Fruit fly (Drosophila melanogaster) whole organism, embryonic: Measurements from ENCODE around the gene Wwox.

ENCODE experiments used
- ATbp ChIP-seq: fragments of 200-800 bp; sonication (Bioruptor generic); optimal IDR thresholded peaks from 2 replicates; lab custom pipeline; 2017; ENCODE audit warnings: missing biosample characterization, mild to moderate bottlenecking, missing genetic modification characterization, missing genetic modification reagents
- Aef1 ChIP-seq: fragments of 200-800 bp; sonication (Bioruptor generic); IDR thresholded peaks from 3 replicates; pipeline ENCODE4 v1.3.6; 2022; ENCODE audit warnings: missing biosample characterization, missing genetic modification characterization
- Atf6 ChIP-seq: fragments of 200-800 bp; sonication (Bioruptor generic); IDR thresholded peaks from 2 replicates; pipeline ENCODE4 v1.3.6; 2022; ENCODE audit warnings: missing biosample characterization, missing genetic modification characterization
- CG11695 ChIP-seq: fragments of 200-800 bp; sonication (Bioruptor generic); IDR thresholded peaks from 3 replicates; pipeline ENCODE4 v1.3.6; 2022; ENCODE audit warnings: missing biosample characterization, missing genetic modification characterization
- CG13624 ChIP-seq: fragments of 200-800 bp; sonication (Bioruptor generic); optimal IDR thresholded peaks from 2 replicates; lab custom pipeline; 2016; ENCODE audit warnings: missing biosample characterization, missing genetic modification characterization
- CG15696 ChIP-seq: fragments of 200-800 bp; sonication (Bioruptor generic); optimal IDR thresholded peaks from 2 replicates; lab custom pipeline; 2019; ENCODE audit warnings: missing biosample characterization, mild to moderate bottlenecking, missing genetic modification characterization, moderate library complexity
- CG1792 ChIP-seq: fragments of 200-800 bp; sonication (Bioruptor generic); optimal IDR thresholded peaks from 2 replicates; lab custom pipeline; 2016; ENCODE audit warnings: missing biosample characterization, missing genetic modification characterization
- CG18599 ChIP-seq: fragments of 200-800 bp; sonication (Bioruptor generic); optimal IDR thresholded peaks from 3 replicates; lab custom pipeline; 2017; ENCODE audit warnings: missing biosample characterization, missing genetic modification characterization, mild to moderate bottlenecking, moderate library complexity, missing genetic modification reagents
- CG18619 ChIP-seq: fragments of 200-800 bp; sonication (Bioruptor generic); optimal IDR thresholded peaks from 3 replicates; lab custom pipeline; 2017; ENCODE audit warnings: missing biosample characterization, mild to moderate bottlenecking, missing genetic modification characterization
- CG18764 ChIP-seq: fragments of 200-800 bp; sonication (Bioruptor generic); optimal IDR thresholded peaks from 3 replicates; lab custom pipeline; 2016; ENCODE audit warnings: missing biosample characterization, missing genetic modification characterization
- CG2712 ChIP-seq: fragments of 200-800 bp; optimal IDR thresholded peaks from 3 replicates; lab custom pipeline; 2019; ENCODE audit warnings: missing biosample characterization, mild to moderate bottlenecking, missing genetic modification characterization, moderate library complexity
- CG4328 ChIP-seq: fragments of 200-800 bp; sonication (Bioruptor generic); optimal IDR thresholded peaks from 3 replicates; lab custom pipeline; 2017; ENCODE audit warnings: missing biosample characterization, missing genetic modification reagents, missing genetic modification characterization
- CG7556 ChIP-seq: fragments of 200-800 bp; sonication (Bioruptor generic); optimal IDR thresholded peaks from 2 replicates; lab custom pipeline; 2017; ENCODE audit warnings: missing biosample characterization, mild to moderate bottlenecking, missing genetic modification characterization
- CG7786 ChIP-seq: fragments of 200-800 bp; sonication (Bioruptor generic); optimal IDR thresholded peaks from 2 replicates; lab custom pipeline; 2016; ENCODE audit warnings: missing biosample characterization, missing genetic modification characterization
- CG7963 ChIP-seq: fragments of 200-800 bp; sonication (Bioruptor generic); IDR thresholded peaks from 3 replicates; pipeline ENCODE4 v1.3.6; 2022; ENCODE audit warnings: missing biosample characterization, missing genetic modification characterization; ENCODE audit not compliant: partially characterized antibody
- Dad ChIP-seq: fragments of 200-800 bp; sonication (Bioruptor generic); optimal IDR thresholded peaks from 3 replicates; lab custom pipeline; 2016; ENCODE audit warnings: missing biosample characterization, missing genetic modification characterization
- Fer2 ChIP-seq: fragments of 200-800 bp; sonication (Bioruptor generic); optimal IDR thresholded peaks from 2 replicates; lab custom pipeline; 2018; ENCODE audit warnings: missing biosample characterization, mild to moderate bottlenecking, missing genetic modification characterization, moderate library complexity
- Hmx ChIP-seq: fragments of 200-800 bp; sonication (Bioruptor generic); optimal IDR thresholded peaks from 2 replicates; lab custom pipeline; 2016; ENCODE audit warnings: missing biosample characterization, missing genetic modification characterization
- MBD-R2 ChIP-seq: fragments of 200-800 bp; sonication (Bioruptor generic); IDR thresholded peaks from 2 replicates; pipeline ENCODE4 v1.3.6; 2022; ENCODE audit warnings: missing biosample characterization, missing genetic modification characterization
- Mrtf ChIP-seq: fragments of 200-800 bp; sonication (Bioruptor generic); IDR thresholded peaks from 3 replicates; pipeline ENCODE4 v1.3.6; 2022; ENCODE audit warnings: missing biosample characterization, missing genetic modification characterization
- Nf-YA ChIP-seq: fragments of 200-800 bp; sonication (Bioruptor generic); IDR thresholded peaks from 2 replicates; pipeline ENCODE4 v1.3.6; 2022; ENCODE audit warnings: missing biosample characterization, missing genetic modification characterization
- Nf-YC ChIP-seq: fragments of 200-800 bp; optimal IDR thresholded peaks from 3 replicates; lab custom pipeline; 2019; ENCODE audit warnings: missing biosample characterization, mild to moderate bottlenecking, missing genetic modification characterization, moderate library complexity
- Oli ChIP-seq: fragments of 200-800 bp; sonication (Bioruptor generic); optimal IDR thresholded peaks from 2 replicates; lab custom pipeline; 2018; ENCODE audit warnings: missing biosample characterization, mild to moderate bottlenecking, missing genetic modification characterization, moderate library complexity
- al ChIP-seq: fragments of 200-800 bp; sonication (Bioruptor generic); IDR thresholded peaks from 2 replicates; pipeline ENCODE4 v1.3.6; 2022; ENCODE audit warnings: missing biosample characterization, missing genetic modification characterization
- amos ChIP-seq: fragments of 200-800 bp; sonication (Bioruptor generic); IDR thresholded peaks from 2 replicates; pipeline ENCODE4 v1.3.6; 2022; ENCODE audit warnings: missing biosample characterization, missing genetic modification characterization; ENCODE audit not compliant: partially characterized antibody
- az2 ChIP-seq: fragments of 200-800 bp; sonication (Bioruptor generic); optimal IDR thresholded peaks from 3 replicates; lab custom pipeline; 2016; ENCODE audit warnings: missing biosample characterization, missing genetic modification characterization
- chif ChIP-seq, 2 experiments: fragments of 200-800 bp; sonication (Bioruptor generic); optimal IDR thresholded peaks; 3 replicates each; lab custom pipeline; 2016; ENCODE audit warnings: missing biosample characterization in 2 of 2, missing genetic modification characterization in 2 of 2
- da ChIP-seq: fragments of 200-800 bp; sonication (Bioruptor generic); optimal IDR thresholded peaks from 2 replicates; lab custom pipeline; 2016; ENCODE audit warnings: missing biosample characterization, missing genetic modification characterization
- emc ChIP-seq: fragments of 200-800 bp; sonication (Bioruptor generic); optimal IDR thresholded peaks from 2 replicates; lab custom pipeline; 2016; ENCODE audit warnings: missing biosample characterization, missing genetic modification characterization
- gem ChIP-seq: fragments of 200-800 bp; sonication (Bioruptor generic); optimal IDR thresholded peaks from 2 replicates; lab custom pipeline; 2019; ENCODE audit warnings: missing biosample characterization, mild to moderate bottlenecking, missing genetic modification characterization, moderate library complexity
- hkb ChIP-seq, 2 experiments: fragments of 200-800 bp in 1 of 2; fragments of >200 bp in 1 of 2; sonication (Bioruptor generic) in 1 of 2; IDR thresholded peaks in 1 of 2; optimal IDR thresholded peaks in 1 of 2; 2 replicates each; pipeline versions ENCODE4 v1.3.6 to Lab custom; 2017 to 2022; ENCODE audit warnings: missing biosample characterization in 1 of 2, missing genetic modification characterization in 1 of 2
- kni ChIP-seq: fragments of 200-800 bp; sonication (Bioruptor generic); optimal IDR thresholded peaks from 3 replicates; lab custom pipeline; 2017; ENCODE audit warnings: mild to moderate bottlenecking, missing biosample characterization, missing genetic modification reagents, missing genetic modification characterization
- nerfin-2 ChIP-seq: fragments of 200-800 bp; sonication (Bioruptor generic); IDR thresholded peaks from 2 replicates; pipeline ENCODE4 v1.3.6; 2022; ENCODE audit warnings: missing biosample characterization, missing genetic modification characterization; ENCODE audit not compliant: partially characterized antibody
- pan ChIP-seq, 4 experiments: fragments of >200 bp in 3 of 4; fragments of 200-800 bp in 1 of 4; sonication (Bioruptor generic) in 1 of 4; optimal IDR thresholded peaks in 3 of 4; IDR thresholded peaks in 1 of 4; 2 replicates each; pipeline versions ENCODE4 v1.3.6 to Lab custom; 2017 to 2022; ENCODE audit warnings: missing biosample characterization in 2 of 4, missing genetic modification characterization in 2 of 4, mixed read lengths in 1 of 4
- peb ChIP-seq: fragments of 200-800 bp; sonication (Bioruptor generic); IDR thresholded peaks from 2 replicates; pipeline ENCODE4 v1.3.6; 2022; ENCODE audit warnings: missing biosample characterization, missing genetic modification characterization
- pnt ChIP-seq: fragments of 200-800 bp; sonication (Bioruptor generic); optimal IDR thresholded peaks from 3 replicates; lab custom pipeline; 2016; ENCODE audit warnings: missing biosample characterization, missing genetic modification characterization
- pros ChIP-seq: fragments of 200-800 bp; sonication (Bioruptor generic); optimal IDR thresholded peaks from 3 replicates; lab custom pipeline; 2019; ENCODE audit warnings: missing biosample characterization, mild to moderate bottlenecking, missing genetic modification characterization, moderate library complexity
- ro ChIP-seq: fragments of 200-800 bp; sonication (Bioruptor generic); IDR thresholded peaks from 2 replicates; pipeline ENCODE4 v1.3.6; 2022; ENCODE audit warnings: missing biosample characterization, missing genetic modification characterization
- salm ChIP-seq: fragments of 200-800 bp; sonication (Bioruptor generic); optimal IDR thresholded peaks from 2 replicates; lab custom pipeline; 2018; ENCODE audit warnings: missing biosample characterization, mild to moderate bottlenecking, missing genetic modification characterization
- shn ChIP-seq: fragments of 200-800 bp; sonication (Bioruptor generic); optimal IDR thresholded peaks from 3 replicates; lab custom pipeline; 2016; ENCODE audit warnings: missing biosample characterization, missing genetic modification characterization
- sim ChIP-seq: fragments of 200-800 bp; sonication (Bioruptor generic); IDR thresholded peaks from 2 replicates; pipeline ENCODE4 v1.3.6; 2022; ENCODE audit warnings: missing biosample characterization, missing genetic modification characterization
- sna ChIP-seq: fragments of 200-800 bp; sonication (Bioruptor generic); IDR thresholded peaks from 2 replicates; pipeline ENCODE4 v1.3.6; 2022; ENCODE audit warnings: missing biosample characterization, missing genetic modification characterization; ENCODE audit not compliant: partially characterized antibody
- so ChIP-seq: fragments of 200-800 bp; sonication (Bioruptor generic); IDR thresholded peaks from 3 replicates; pipeline ENCODE4 v1.3.6; 2022; ENCODE audit warnings: missing biosample characterization, missing genetic modification characterization
- tap ChIP-seq: fragments of 200-800 bp; optimal IDR thresholded peaks from 3 replicates; lab custom pipeline; 2019; ENCODE audit warnings: missing biosample characterization, mild to moderate bottlenecking, missing genetic modification characterization, moderate library complexity
- vvl ChIP-seq: fragments of 200-800 bp; sonication (Bioruptor generic); IDR thresholded peaks from 2 replicates; pipeline ENCODE4 v1.3.6; 2022; ENCODE audit warnings: missing biosample characterization, missing genetic modification characterization
- wdn ChIP-seq: fragments of 200-800 bp; sonication (Bioruptor generic); IDR thresholded peaks from 2 replicates; pipeline ENCODE4 v1.3.6; 2022; ENCODE audit warnings: missing biosample characterization, missing genetic modification characterization
- yki ChIP-seq: fragments of >200 bp; optimal IDR thresholded peaks from 3 replicates; lab custom pipeline; 2018
- zfh2 ChIP-seq: fragments of 200-800 bp; sonication (Bioruptor generic); optimal IDR thresholded peaks from 2 replicates; lab custom pipeline; 2016; ENCODE audit warnings: missing biosample characterization, missing genetic modification characterization

The Wwox gene

DNA sequence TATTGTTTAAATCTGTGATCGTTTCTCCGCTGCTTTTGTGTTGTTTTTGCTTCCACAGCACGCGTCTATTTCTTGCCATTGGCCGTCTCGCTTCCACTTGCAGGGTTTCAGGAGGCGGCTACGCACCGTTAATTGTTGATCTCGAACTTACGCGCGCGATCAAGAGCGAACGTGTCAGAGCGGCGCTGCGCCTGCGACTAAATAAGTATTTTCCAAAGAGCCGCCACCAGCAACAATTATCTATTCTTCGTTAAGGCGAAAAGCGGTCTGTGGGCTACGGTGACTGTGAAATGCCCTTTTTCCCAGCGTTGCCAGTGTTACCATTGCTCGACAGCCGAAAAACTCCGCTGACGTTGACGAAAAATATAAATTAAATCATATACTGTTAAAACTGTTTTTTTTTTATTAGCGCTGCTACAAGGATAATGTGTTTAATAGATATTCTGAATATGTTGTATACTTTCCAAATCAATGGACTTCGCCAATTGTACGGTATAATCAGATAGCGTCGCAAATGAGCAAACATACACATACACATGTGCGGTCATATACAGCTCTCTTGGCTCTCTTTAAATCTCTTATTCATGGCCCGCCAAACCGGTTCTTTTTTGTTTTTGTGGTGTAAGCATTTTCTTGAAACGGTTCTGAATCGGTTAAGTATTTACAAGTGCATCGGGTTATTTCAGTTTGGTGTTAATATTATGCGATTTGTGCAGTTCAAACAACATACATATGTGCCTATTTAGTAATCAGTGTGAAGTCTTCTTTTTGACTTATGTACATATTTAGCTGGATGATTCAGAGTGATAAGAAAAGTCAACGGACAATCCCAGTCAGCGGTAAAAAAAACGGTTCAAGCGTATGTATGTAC, 9.9 kb downstream of the Wwox start, which contains the start of gene pes (continued):
- TF ChIP-seq vvl (peak; percentile 66), CG18764 (GFP tag; lab: Kevin White, UChicago) (peak; percentile 83), yki (peak; percentile 25), CG7556 (GFP tag; lab: Kevin White, UChicago) (peak; percentile 82), amos (no peak; the same call in 1 of the 2 replicates), CG18599 (peak; percentile 97), pan (optimal IDR thresholded peaks at IDR 0.05; lab: Kevin White, UChicago) (no peak), pan (GFP tag; optimal IDR thresholded peaks at IDR 0.05 in 1 of 2, IDR thresholded peaks at IDR 0.05 in 1 of 2) (peak in 1 of 2 experiments; percentile 93), Fer2 (tag; lab: Kevin White, UChicago) (peak; percentile 87), shn (no peak), Hmx (peak; percentile 88), ro (GFP tag; lab: Robert Waterston, UW) (no peak), peb (GFP tag; lab: Robert Waterston, UW) (peak; percentile 89), al (GFP tag; lab: Robert Waterston, UW) (peak; percentile 83), salm (tag; lab: Kevin White, UChicago) (peak; percentile 63), sna (GFP tag; lab: Robert Waterston, UW) (no peak), pros (GFP tag; lab: Kevin White, UChicago) (peak; percentile 94), Atf6 (GFP tag; lab: Robert Waterston, UW) (peak; percentile 95), Aef1 (GFP tag; lab: Robert Waterston, UW) (peak; percentile 92), so (GFP tag; lab: Robert Waterston, UW) (peak; percentile 94), CG11695 (GFP tag; lab: Robert Waterston, UW) (peak; percentile 91), CG15696 (peak; percentile 92), wdn (GFP tag; lab: Robert Waterston, UW) (peak; percentile 88), da (peak; percentile 62), gem (tag; lab: Kevin White, UChicago) (peak; percentile 48), CG1792 (peak; percentile 55), kni (peak; percentile 94), sim (GFP tag; lab: Robert Waterston, UW) (0 out of 2 replicates have a peak, but pooled peaks have one; percentile 11), Nf-YC (peak; percentile 81), Nf-YA (GFP tag; lab: Robert Waterston, UW) (peak; percentile 86), pnt (GFP tag; lab: Kevin White, UChicago) (peak; percentile 85), CG13624 (GFP tag; lab: Kevin White, UChicago) (peak; percentile 90), tap (tag; lab: Kevin White, UChicago) (peak; percentile 57), zfh2 (peak; percentile 7), MBD-R2 (GFP tag; lab: Robert Waterston, UW) (peak; percentile 91), nerfin-2 (GFP tag; lab: Robert Waterston, UW) (no peak), ATbp (peak; percentile 66), CG7786 (GFP tag; lab: Kevin White, UChicago) (peak; percentile 50), emc (GFP tag; lab: Kevin White, UChicago) (peak; percentile 70), Mrtf (no peak), Dad (peak; percentile 82), CG18619 (GFP tag; lab: Kevin White, UChicago) (peak; percentile 87), hkb (optimal IDR thresholded peaks at IDR 0.05; lab: Kevin White, UChicago) (peak; percentile 39), hkb (GFP tag; IDR thresholded peaks at IDR 0.05; lab: Robert Waterston, UW) (peak; percentile 96), chif (GFP tag; optimal IDR thresholded peaks at IDR 0.05; lab: Kevin White, UChicago) (peak; percentile 6 to 62), CG7963 (GFP tag; lab: Robert Waterston, UW) (0 out of 3 replicates have a peak, but pooled peaks have one; percentile 46), Oli (tag; lab: Kevin White, UChicago) (peak; percentile 84), CG2712 (peak; percentile 89), az2 (GFP tag; lab: Kevin White, UChicago) (peak; percentile 86), CG4328 (peak; percentile 94)
